Fruit fly (Drosophila melanogaster) whole organism, pupa: ENCODE data around the gene CG17260.

ENCODE experiments used
- CG10348 ChIP-seq: fragments of 200-800 bp; sonication (Bioruptor generic); IDR thresholded peaks from 2 replicates; pipeline ENCODE4 v1.3.6; 2022; ENCODE audit warnings: missing biosample characterization, missing genetic modification characterization
- CG12605 ChIP-seq: fragments of 200-800 bp; sonication (Bioruptor generic); IDR thresholded peaks from 2 replicates; pipeline ENCODE4 v1.3.6; 2022; ENCODE audit warnings: missing biosample characterization, missing genetic modification characterization
- CG13204 ChIP-seq: fragments of 200-800 bp; sonication (Bioruptor generic); optimal IDR thresholded peaks from 2 replicates; lab custom pipeline; 2018; ENCODE audit warnings: missing biosample characterization, mild to moderate bottlenecking, missing genetic modification characterization, moderate library complexity
- CG14655 ChIP-seq: fragments of 200-800 bp; sonication (Bioruptor generic); optimal IDR thresholded peaks from 3 replicates; lab custom pipeline; 2017; ENCODE audit warnings: mild to moderate bottlenecking, missing biosample characterization, missing genetic modification reagents, missing genetic modification characterization
- CG15710 ChIP-seq: fragments of 200-800 bp; sonication (Bioruptor generic); optimal IDR thresholded peaks from 2 replicates; lab custom pipeline; 2018; ENCODE audit warnings: missing biosample characterization, mild to moderate bottlenecking, missing genetic modification characterization, moderate library complexity
- CG17806 ChIP-seq: fragments of 200-800 bp; sonication (Bioruptor generic); optimal IDR thresholded peaks from 2 replicates; lab custom pipeline; 2018; ENCODE audit warnings: missing biosample characterization, mild to moderate bottlenecking, missing genetic modification characterization, moderate library complexity
- CG32121 ChIP-seq: fragments of 200-800 bp; sonication (Bioruptor generic); IDR thresholded peaks from 2 replicates; pipeline ENCODE4 v1.3.6; 2022; ENCODE audit warnings: missing biosample characterization, missing genetic modification characterization
- CG34367 ChIP-seq: fragments of 200-800 bp; sonication (Bioruptor generic); optimal IDR thresholded peaks from 2 replicates; lab custom pipeline; 2018; ENCODE audit warnings: missing biosample characterization, mild to moderate bottlenecking, missing genetic modification characterization
- CG4496 ChIP-seq: fragments of 200-800 bp; sonication (Bioruptor generic); IDR thresholded peaks from 3 replicates; pipeline ENCODE4 v1.3.6; 2022; ENCODE audit warnings: missing biosample characterization, missing genetic modification characterization
- CG8159 ChIP-seq: fragments of 200-800 bp; sonication (Bioruptor generic); optimal IDR thresholded peaks from 3 replicates; lab custom pipeline; 2018; ENCODE audit warnings: missing biosample characterization, mild to moderate bottlenecking, missing genetic modification characterization, moderate library complexity
- CG8301 ChIP-seq: fragments of 200-800 bp; sonication (Bioruptor generic); optimal IDR thresholded peaks from 2 replicates; lab custom pipeline; 2018; ENCODE audit warnings: missing biosample characterization, mild to moderate bottlenecking, missing genetic modification characterization
- CG9948 ChIP-seq: fragments of 200-800 bp; sonication (Bioruptor generic); optimal IDR thresholded peaks from 2 replicates; lab custom pipeline; 2018; ENCODE audit warnings: missing biosample characterization, mild to moderate bottlenecking, missing genetic modification characterization, moderate library complexity
- D1 ChIP-seq: fragments of 200-800 bp; sonication (Bioruptor generic); optimal IDR thresholded peaks from 2 replicates; lab custom pipeline; 2018; ENCODE audit warnings: missing biosample characterization, mild to moderate bottlenecking, missing genetic modification characterization, moderate library complexity
- EcR ChIP-seq: fragments of 200-800 bp; sonication (Bioruptor generic); optimal IDR thresholded peaks from 3 replicates; lab custom pipeline; 2019; ENCODE audit warnings: missing biosample characterization, missing genetic modification characterization, mild to moderate bottlenecking, moderate library complexity, missing genetic modification reagents
- Ets98B ChIP-seq: fragments of 200-800 bp; sonication (Bioruptor generic); IDR thresholded peaks from 2 replicates; pipeline ENCODE4 v1.3.6; 2022; ENCODE audit warnings: missing biosample characterization, missing genetic modification characterization
- Pif1A ChIP-seq: fragments of 200-800 bp; sonication (Bioruptor generic); optimal IDR thresholded peaks from 3 replicates; lab custom pipeline; 2016; ENCODE audit warnings: missing biosample characterization, missing genetic modification characterization
- Pif1B ChIP-seq: fragments of 200-800 bp; sonication (Bioruptor generic); optimal IDR thresholded peaks from 3 replicates; lab custom pipeline; 2016; ENCODE audit warnings: missing biosample characterization, missing genetic modification characterization
- Snoo ChIP-seq: fragments of 200-800 bp; sonication (Bioruptor generic); optimal IDR thresholded peaks from 3 replicates; lab custom pipeline; 2017; ENCODE audit warnings: missing biosample characterization, mild to moderate bottlenecking, missing genetic modification characterization, inconsistent platforms
- fd96Ca ChIP-seq: fragments of 200-800 bp; sonication (Bioruptor generic); IDR thresholded peaks from 3 replicates; pipeline ENCODE4 v1.3.6; 2022; ENCODE audit warnings: missing biosample characterization, missing genetic modification characterization
- gl ChIP-seq: fragments of 200-800 bp; sonication (Bioruptor generic); optimal IDR thresholded peaks from 2 replicates; lab custom pipeline; 2018; ENCODE audit warnings: missing biosample characterization, mild to moderate bottlenecking, missing genetic modification characterization
- rn ChIP-seq: fragments of 200-800 bp; sonication (Bioruptor generic); IDR thresholded peaks from 2 replicates; pipeline ENCODE4 v1.3.6; 2022; ENCODE audit warnings: missing biosample characterization, missing genetic modification characterization

CG17260 gene

dm6 chr2L:3006194-3006593, 30.8 kb upstream of the CG17260 start:
- TF ChIP-seq D1 (tag; lab: Kevin White, UChicago) (no peak), CG34367 (tag; lab: Kevin White, UChicago) (no peak)

- no peak for TF ChIP-seq CG12605 (GFP tag; lab: Robert Waterston, UW)
- TF ChIP-seq Ets98B: no peak
- TF ChIP-seq CG13204: no peak
- no peak for TF ChIP-seq Pif1A
- no peak for TF ChIP-seq CG9948 (tag; lab: Kevin White, UChicago)
- TF ChIP-seq CG15710 (tag; lab: Kevin White, UChicago): no peak
- TF ChIP-seq fd96Ca (GFP tag; lab: Robert Waterston, UW): no peak
- TF ChIP-seq EcR (GFP tag; lab: Kevin White, UChicago): no peak
- TF ChIP-seq CG4496: no peak
- no peak for TF ChIP-seq Snoo (tag; lab: Kevin White, UChicago)
These were observed 30.1 kb upstream of the CG17260 start for dm6 chr2L:3006925-3007426.

- TF ChIP-seq gl (tag; lab: Kevin White, UChicago): no peak
- no peak for TF ChIP-seq CG10348 (GFP tag; lab: Robert Waterston, UW)
- TF ChIP-seq CG34367 (tag; lab: Kevin White, UChicago): no peak
- no peak for TF ChIP-seq Snoo (tag; lab: Kevin White, UChicago)
- TF ChIP-seq rn: no peak
- TF ChIP-seq CG8301: no peak
- no peak for TF ChIP-seq CG12605 (GFP tag; lab: Robert Waterston, UW)
- no peak for TF ChIP-seq fd96Ca (GFP tag; lab: Robert Waterston, UW)
- no peak for TF ChIP-seq CG15710 (tag; lab: Kevin White, UChicago)
- TF ChIP-seq CG8159 (tag; lab: Kevin White, UChicago): no peak
- TF ChIP-seq CG4496: no peak
- no peak for TF ChIP-seq D1 (tag; lab: Kevin White, UChicago)
- TF ChIP-seq CG14655 (GFP tag; lab: Kevin White, UChicago): no peak
- TF ChIP-seq, all 21 proteins: peak for 0
These were observed 27.6 kb upstream of the CG17260 start for dm6 chr2L:3009438-3009837.

dm6 chr2L:3011484-3011883, 25.5 kb upstream of the CG17260 start:
- TF ChIP-seq CG17806 (tag; lab: Kevin White, UChicago) (peak; percentile 70), CG9948 (tag; lab: Kevin White, UChicago) (peak; percentile 57), CG12605 (GFP tag; lab: Robert Waterston, UW) (no peak; the same call in 1 of the 2 replicates), CG4496 (peak; percentile 60; the same call in 2 of the 3 replicates), CG13204 (peak; percentile 22), Pif1A (peak; percentile 75), Pif1B (GFP tag; lab: Kevin White, UChicago) (peak; percentile 79), CG8159 (tag; lab: Kevin White, UChicago) (peak; percentile 80), CG15710 (tag; lab: Kevin White, UChicago) (peak; percentile 73), CG8301 (peak; percentile 38), rn (no peak), gl (tag; lab: Kevin White, UChicago) (peak; percentile 21), CG34367 (tag; lab: Kevin White, UChicago) (peak; percentile 66), fd96Ca (GFP tag; lab: Robert Waterston, UW) (peak; percentile 60; the same call in 2 of the 3 replicates), CG10348 (GFP tag; lab: Robert Waterston, UW) (no peak), D1 (tag; lab: Kevin White, UChicago) (no peak), CG32121 (GFP tag; lab: Robert Waterston, UW) (no peak), CG14655 (GFP tag; lab: Kevin White, UChicago) (peak; percentile 57), Ets98B (no peak), EcR (GFP tag; lab: Kevin White, UChicago) (no peak), Snoo (tag; lab: Kevin White, UChicago) (peak; percentile 78)
- TF ChIP-seq, all 21 proteins: peak for 14

- TF ChIP-seq Pif1A: peak; percentile 69
- TF ChIP-seq Pif1B (GFP tag; lab: Kevin White, UChicago): peak; percentile 44
- peak; percentile 39 for TF ChIP-seq CG34367 (tag; lab: Kevin White, UChicago)
- no peak for TF ChIP-seq EcR (GFP tag; lab: Kevin White, UChicago)
- no peak for TF ChIP-seq CG10348 (GFP tag; lab: Robert Waterston, UW)
- peak; percentile 52 for TF ChIP-seq CG15710 (tag; lab: Kevin White, UChicago)
- peak; percentile 54; the same call in 1 of the 2 replicates for TF ChIP-seq CG12605 (GFP tag; lab: Robert Waterston, UW)
- no peak for TF ChIP-seq CG13204
- peak; percentile 57 for TF ChIP-seq CG9948 (tag; lab: Kevin White, UChicago)
- TF ChIP-seq CG17806 (tag; lab: Kevin White, UChicago): peak; percentile 59
- TF ChIP-seq gl (tag; lab: Kevin White, UChicago): no peak
- TF ChIP-seq CG8159 (tag; lab: Kevin White, UChicago): no peak
- TF ChIP-seq fd96Ca (GFP tag; lab: Robert Waterston, UW): peak; percentile 74; the same call in 2 of the 3 replicates
- TF ChIP-seq D1 (tag; lab: Kevin White, UChicago): no peak
- TF ChIP-seq Ets98B: peak; percentile 80
- peak; percentile 67 for TF ChIP-seq CG8301
- peak; percentile 12 for TF ChIP-seq Snoo (tag; lab: Kevin White, UChicago)
- no peak for TF ChIP-seq rn
- peak; percentile 81 for TF ChIP-seq CG14655 (GFP tag; lab: Kevin White, UChicago)
- peak; percentile 69 for TF ChIP-seq CG32121 (GFP tag; lab: Robert Waterston, UW)
- peak; percentile 86 for TF ChIP-seq CG4496
These were observed 24.2 kb upstream of the CG17260 start for dm6 chr2L:3012780-3013179.

dm6 chr2L:3018212-3018611, 18.8 kb upstream of the CG17260 start, which contains the start of the genes CG17224 and CG17264:
Gene CG17224, minus strand, starts transcription at chr2L:3018308.
Gene CG17264, plus strand, starts transcription at chr2L:3018508.
- no peak for TF ChIP-seq CG10348 (GFP tag; lab: Robert Waterston, UW)
- TF ChIP-seq CG12605 (GFP tag; lab: Robert Waterston, UW): no peak
- no peak for TF ChIP-seq D1 (tag; lab: Kevin White, UChicago)
- TF ChIP-seq fd96Ca (GFP tag; lab: Robert Waterston, UW): no peak
- TF ChIP-seq CG34367 (tag; lab: Kevin White, UChicago): no peak
- TF ChIP-seq CG9948 (tag; lab: Kevin White, UChicago): no peak
- no peak for TF ChIP-seq Ets98B
- no peak for TF ChIP-seq Pif1B (GFP tag; lab: Kevin White, UChicago)
- no peak for TF ChIP-seq CG32121 (GFP tag; lab: Robert Waterston, UW)
- TF ChIP-seq Pif1A: no peak
- no peak for TF ChIP-seq rn
- no peak for TF ChIP-seq Snoo (tag; lab: Kevin White, UChicago)
- TF ChIP-seq gl (tag; lab: Kevin White, UChicago): no peak
- TF ChIP-seq, all 21 proteins: peak for 0
